Worm (Caenorhabditis elegans) whole organism, mixed stage, embryonic: Measurements from ENCODE around the gene Y49F6B.2.

Experiments
- ham-2 ChIP-seq: fragments of 200-800 bp; sonication (Bioruptor generic); optimal IDR thresholded peaks from 2 replicates; lab custom pipeline; 2018; ENCODE audit warnings: mild to moderate bottlenecking, missing genetic modification characterization, missing compliant biosample characterization
- lin-13 ChIP-seq: fragments of 150-350 bp; optimal IDR thresholded peaks from 2 replicates; lab custom pipeline; 2014; ENCODE audit warnings: missing biosample characterization, missing genetic modification characterization
- mep-1 ChIP-seq: fragments of 150-350 bp; optimal IDR thresholded peaks from 2 replicates; lab custom pipeline; 2017; ENCODE audit warnings: missing biosample characterization, missing genetic modification reagents, missing genetic modification characterization, inconsistent platforms
- nhr-76 ChIP-seq: sonication (generic microtip); optimal IDR thresholded peaks from 2 replicates; lab custom pipeline; 2017; ENCODE audit warnings: missing biosample characterization, missing genetic modification characterization
- sptf-1 ChIP-seq: sonication (generic microtip); optimal IDR thresholded peaks from 2 replicates; lab custom pipeline; 2017; ENCODE audit warnings: mild to moderate bottlenecking, missing genetic modification characterization, moderate library complexity, missing compliant biosample characterization
- unc-62 ChIP-seq: fragments of 150-350 bp; optimal IDR thresholded peaks from 2 replicates; lab custom pipeline; 2014; ENCODE audit warnings: missing biosample characterization, missing genetic modification reagents, missing genetic modification characterization

- TF ChIP-seq lin-13 (tag; lab: Kevin White, UChicago) (no peak), mep-1 (no peak), unc-62 (no peak), sptf-1 (no peak), ham-2 (no peak), nhr-76 (no peak)
Measured at ce11 chrII:3527460-3527859, 24.7 kb downstream of the Y49F6B.2 start.
